Worm (Caenorhabditis elegans) whole organism, young adult: ENCODE measurements around the gene sdz-8.

ENCODE experiments used
- B0035.1 ChIP-seq: sonication (generic microtip); optimal IDR thresholded peaks from 2 replicates; lab custom pipeline; 2016; ENCODE audit warnings: missing genetic modification characterization, mild to moderate bottlenecking, missing compliant biosample characterization, missing genotype, missing genetic modification reagents
- F39B2.1 ChIP-seq: fragments of 200-800 bp; sonication (Bioruptor generic); IDR thresholded peaks from 2 replicates; pipeline ENCODE4 v1.3.6; 2022; ENCODE audit warnings: missing genetic modification reagents, missing genetic modification characterization, missing compliant biosample characterization
- T07F8.4 ChIP-seq: sonication (generic microtip); optimal IDR thresholded peaks from 2 replicates; lab custom pipeline; 2016; ENCODE audit warnings: mild to moderate bottlenecking, missing genetic modification characterization, moderate library complexity, missing compliant biosample characterization
- Y53F4B.3 ChIP-seq: fragments of 200-800 bp; sonication (Bioruptor generic); IDR thresholded peaks from 2 replicates; pipeline ENCODE4 v1.3.6; 2022; ENCODE audit warnings: missing genetic modification reagents, missing genetic modification characterization, missing compliant biosample characterization
- Y56A3A.18 ChIP-seq: fragments of 200-800 bp; sonication (Bioruptor generic); IDR thresholded peaks from 2 replicates; pipeline ENCODE4 v1.3.6; 2022; ENCODE audit warnings: missing genetic modification reagents, missing genetic modification characterization, missing compliant biosample characterization
- Y79H2A.3 ChIP-seq: fragments of 200-800 bp; sonication (Bioruptor generic); conservative IDR thresholded peaks from 2 replicates; pipeline ENCODE4 v1.3.6; 2022; ENCODE audit warnings: missing genetic modification reagents, missing genetic modification characterization, missing compliant biosample characterization
- bed-2 ChIP-seq: fragments of 200-800 bp; sonication (Bioruptor generic); IDR thresholded peaks from 2 replicates; pipeline ENCODE4 v1.3.6; 2022; ENCODE audit warnings: missing genetic modification reagents, missing genetic modification characterization, missing compliant biosample characterization
- ceh-100 ChIP-seq: fragments of 200-800 bp; sonication (Bioruptor generic); IDR thresholded peaks from 2 replicates; pipeline ENCODE4 v1.3.6; 2022; ENCODE audit warnings: missing genetic modification reagents, missing genetic modification characterization, missing compliant biosample characterization
- ceh-58 ChIP-seq: fragments of 200-800 bp; sonication (Bioruptor generic); IDR thresholded peaks from 2 replicates; pipeline ENCODE4 v1.3.6; 2022; ENCODE audit warnings: missing genetic modification characterization, missing compliant biosample characterization
- ceh-79 ChIP-seq: sonication (generic microtip); optimal IDR thresholded peaks from 2 replicates; lab custom pipeline; 2017; ENCODE audit warnings: mild to moderate bottlenecking, missing genetic modification characterization, missing compliant biosample characterization
- dpff-1 ChIP-seq: sonication (generic microtip); optimal IDR thresholded peaks from 2 replicates; lab custom pipeline; 2017; ENCODE audit warnings: mild to moderate bottlenecking, missing genetic modification characterization, missing compliant biosample characterization
- dpl-1 ChIP-seq: fragments of 150-350 bp; optimal IDR thresholded peaks from 2 replicates; lab custom pipeline; 2014; ENCODE audit warnings: missing biosample characterization, missing genetic modification reagents, missing genetic modification characterization
- egl-18 ChIP-seq: fragments of 200-800 bp; sonication (Bioruptor generic); IDR thresholded peaks from 2 replicates; pipeline ENCODE4 v1.3.6; 2022; ENCODE audit warnings: missing genetic modification reagents, missing genetic modification characterization, missing compliant biosample characterization
- egrh-3 ChIP-seq: fragments of 200-800 bp; sonication (Bioruptor generic); IDR thresholded peaks from 2 replicates; pipeline ENCODE4 v1.3.6; 2022; ENCODE audit warnings: missing genetic modification reagents, missing genetic modification characterization, missing compliant biosample characterization
- hlh-26 ChIP-seq: fragments of 200-800 bp; sonication (Bioruptor generic); conservative IDR thresholded peaks from 2 replicates; pipeline ENCODE4 v1.3.6; 2022; ENCODE audit warnings: missing genetic modification reagents, missing genetic modification characterization, missing compliant biosample characterization
- hmg-20 ChIP-seq: fragments of 200-800 bp; sonication (Bioruptor generic); IDR thresholded peaks from 2 replicates; pipeline ENCODE4 v1.3.6; 2022; ENCODE audit warnings: missing genetic modification reagents, missing genetic modification characterization, missing compliant biosample characterization
- hrde-1 ChIP-seq: sonication (generic microtip); optimal IDR thresholded peaks from 2 replicates; lab custom pipeline; 2016; ENCODE audit warnings: missing genetic modification characterization, mild to moderate bottlenecking, missing compliant biosample characterization, moderate library complexity, missing genotype, missing genetic modification reagents, borderline replicate concordance
- hsf-1 ChIP-seq: fragments of 200-800 bp; sonication (Bioruptor generic); IDR thresholded peaks from 2 replicates; pipeline ENCODE4 v1.3.6; 2022; ENCODE audit warnings: missing genetic modification reagents, missing genetic modification characterization, missing compliant biosample characterization
- lag-1 ChIP-seq: fragments of 200-800 bp; sonication (Bioruptor generic); IDR thresholded peaks from 2 replicates; pipeline ENCODE4 v1.3.6; 2022; ENCODE audit warnings: missing genetic modification reagents, missing genetic modification characterization, missing compliant biosample characterization
- let-526 ChIP-seq: fragments of 200-800 bp; sonication (Bioruptor generic); IDR thresholded peaks from 2 replicates; pipeline ENCODE4 v1.3.6; 2022; ENCODE audit warnings: missing genetic modification reagents, missing genetic modification characterization, missing compliant biosample characterization
- lin-40 ChIP-seq: sonication (generic microtip); optimal IDR thresholded peaks from 2 replicates; lab custom pipeline; 2016; ENCODE audit warnings: missing genetic modification characterization, mild to moderate bottlenecking, missing compliant biosample characterization, missing genotype, missing genetic modification reagents
- lir-1 ChIP-seq: fragments of 200-800 bp; sonication (Bioruptor generic); conservative IDR thresholded peaks from 2 replicates; pipeline ENCODE4 v1.3.6; 2022; ENCODE audit warnings: missing genetic modification reagents, missing genetic modification characterization, missing compliant biosample characterization
- lsy-27 ChIP-seq: sonication (generic microtip); optimal IDR thresholded peaks from 2 replicates; lab custom pipeline; 2017; ENCODE audit warnings: missing genetic modification characterization, mild to moderate bottlenecking, missing compliant biosample characterization, antibody characterized with exemption, missing genotype, borderline replicate concordance; ENCODE audit not compliant: insufficient read depth
- madf-3 ChIP-seq: fragments of 200-800 bp; sonication (Bioruptor generic); IDR thresholded peaks from 2 replicates; pipeline ENCODE4 v1.3.6; 2022; ENCODE audit warnings: missing genetic modification reagents, missing genetic modification characterization, missing compliant biosample characterization
- mcd-1 ChIP-seq: fragments of 200-800 bp; sonication (Bioruptor generic); IDR thresholded peaks from 2 replicates; pipeline ENCODE4 v1.3.6; 2022; ENCODE audit warnings: missing genetic modification reagents, missing genetic modification characterization, missing compliant biosample characterization
- nfya-2 ChIP-seq: fragments of 200-800 bp; sonication (Bioruptor generic); IDR thresholded peaks from 2 replicates; pipeline ENCODE4 v1.3.6; 2022; ENCODE audit warnings: missing genetic modification reagents, missing genetic modification characterization, missing compliant biosample characterization
- rcor-1 ChIP-seq: fragments of 200-800 bp; sonication (Bioruptor generic); IDR thresholded peaks from 2 replicates; pipeline ENCODE4 v1.3.6; 2022; ENCODE audit warnings: missing genetic modification reagents, missing genetic modification characterization, missing compliant biosample characterization
- rec-8 ChIP-seq, 2 experiments: sonication (generic microtip); optimal IDR thresholded peaks; 2 replicates each; lab custom pipeline; 2016; ENCODE audit warnings: mild to moderate bottlenecking in 2 of 2, missing genetic modification characterization in 2 of 2, missing genetic modification reagents in 2 of 2, missing genotype in 2 of 2, missing biosample characterization in 1 of 2, missing compliant biosample characterization in 1 of 2, moderate library complexity in 1 of 2
- snpc-1.1 ChIP-seq: sonication (generic microtip); optimal IDR thresholded peaks from 2 replicates; lab custom pipeline; 2017; ENCODE audit warnings: missing genetic modification characterization, mild to moderate bottlenecking, missing compliant biosample characterization, antibody characterized with exemption, moderate library complexity, missing genotype, missing genetic modification reagents; ENCODE audit not compliant: insufficient read depth
- snpc-1.3 ChIP-seq: sonication (generic microtip); optimal IDR thresholded peaks from 2 replicates; lab custom pipeline; 2017; ENCODE audit warnings: missing genetic modification characterization, mild to moderate bottlenecking, missing compliant biosample characterization, antibody characterized with exemption, moderate library complexity, missing genotype, missing genetic modification reagents; ENCODE audit not compliant: insufficient read depth
- snpc-4 ChIP-seq, 5 experiments: fragments of 150-350 bp in 1 of 5; sonication (generic microtip) in 4 of 5; optimal IDR thresholded peaks; 2 replicates each; lab custom pipeline; 2014 to 2018; ENCODE audit warnings: missing genetic modification characterization in 5 of 5, missing biosample characterization in 3 of 5, antibody characterized with exemption in 2 of 5, mild to moderate bottlenecking in 2 of 5, missing compliant biosample characterization in 2 of 5, missing genotype in 2 of 5, moderate library complexity in 2 of 5, missing genetic modification reagents in 1 of 5
- tlf-1 ChIP-seq: fragments of 200-800 bp; sonication (Bioruptor generic); optimal IDR thresholded peaks from 2 replicates; lab custom pipeline; 2018; ENCODE audit warnings: mild to moderate bottlenecking, missing genetic modification characterization, missing compliant biosample characterization
- ztf-22 ChIP-seq: fragments of 200-800 bp; sonication (Bioruptor generic); optimal IDR thresholded peaks from 2 replicates; lab custom pipeline; 2018; ENCODE audit warnings: mild to moderate bottlenecking, missing genetic modification characterization, moderate library complexity, missing compliant biosample characterization
- ztf-26 ChIP-seq: sonication (generic microtip); optimal IDR thresholded peaks from 2 replicates; lab custom pipeline; 2017; ENCODE audit warnings: missing genetic modification characterization, missing compliant biosample characterization
- ztf-28 ChIP-seq: fragments of 200-800 bp; sonication (Bioruptor generic); IDR thresholded peaks from 2 replicates; pipeline ENCODE4 v1.3.6; 2022; ENCODE audit warnings: missing genetic modification reagents, missing genetic modification characterization, missing compliant biosample characterization
- ztf-3 ChIP-seq: fragments of 200-800 bp; sonication (Bioruptor generic); optimal IDR thresholded peaks from 2 replicates; lab custom pipeline; 2018; ENCODE audit warnings: mild to moderate bottlenecking, missing genetic modification characterization, missing compliant biosample characterization
- ztf-6 ChIP-seq: fragments of 200-800 bp; sonication (Bioruptor generic); IDR thresholded peaks from 2 replicates; pipeline ENCODE4 v1.3.6; 2022; ENCODE audit warnings: missing genetic modification reagents, missing genetic modification characterization, missing compliant biosample characterization

Gene sdz-8

DNA sequence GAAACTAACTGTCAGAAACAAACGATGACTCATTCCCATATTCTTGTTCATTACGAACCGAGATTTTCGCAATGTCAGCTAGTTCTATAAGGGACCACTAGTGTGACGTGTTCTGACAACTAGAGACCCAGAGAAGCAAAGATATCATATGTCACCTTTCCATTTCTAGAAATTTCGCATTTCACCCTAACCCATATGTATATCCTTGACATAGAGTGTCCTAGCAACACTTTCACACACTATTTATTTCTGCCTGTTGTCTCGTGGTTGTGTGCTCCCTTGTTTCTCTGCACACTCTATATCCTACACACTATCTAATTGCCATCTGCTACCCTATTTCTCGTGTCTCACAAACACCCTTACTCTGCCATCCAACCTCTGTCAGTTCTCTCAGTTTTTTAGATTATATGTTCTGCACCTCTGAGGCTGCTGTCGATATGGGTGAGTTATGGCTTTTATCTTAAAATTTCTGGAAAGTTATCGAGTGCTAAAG, 33.0 kb upstream of the sdz-8 start, which contains the start of the genes F38B7.17 and F38B7.3 (continued):
- no peak for TF ChIP-seq ceh-100 (GFP tag; lab: Robert Waterston, UW)
- no peak for TF ChIP-seq Y79H2A.3 (GFP tag; lab: Robert Waterston, UW)
- TF ChIP-seq Y53F4B.3 (GFP tag; lab: Robert Waterston, UW), result no peak
- no peak for TF ChIP-seq snpc-1.1 (tag; lab: Kevin White, UChicago)
- no peak for TF ChIP-seq B0035.1 (tag; lab: Kevin White, UChicago)
- no peak for TF ChIP-seq hrde-1 (tag; lab: Kevin White, UChicago)
- no peak for TF ChIP-seq lir-1
- TF ChIP-seq nfya-2, result no peak
- no peak for TF ChIP-seq hsf-1
- no peak for TF ChIP-seq ceh-58 (GFP tag; lab: Robert Waterston, UW)
- no peak for TF ChIP-seq T07F8.4 (tag; lab: Kevin White, UChicago)
- no peak for TF ChIP-seq dpl-1 (GFP tag; lab: Kevin White, UChicago)
- no peak for TF ChIP-seq hlh-26
- TF ChIP-seq rec-8 (tag; optimal IDR thresholded peaks at IDR 0.05; lab: Kevin White, UChicago), result no peak
- TF ChIP-seq ztf-26 (tag; lab: Kevin White, UChicago), result peak; percentile 30
- TF ChIP-seq lsy-27 (tag; lab: Kevin White, UChicago), result no peak
- no peak for TF ChIP-seq dpff-1 (tag; lab: Kevin White, UChicago)
- no peak for TF ChIP-seq ztf-6 (GFP tag; lab: Robert Waterston, UW)
- no peak for TF ChIP-seq bed-2 (GFP tag; lab: Robert Waterston, UW)
- no peak for TF ChIP-seq lag-1
- no peak for TF ChIP-seq egrh-3 (GFP tag; lab: Robert Waterston, UW)
- no peak for TF ChIP-seq let-526 (GFP tag; lab: Robert Waterston, UW)
- no peak for TF ChIP-seq snpc-4 (GFP tag; optimal IDR thresholded peaks at IDR 0.05; lab: Kevin White, UChicago)
- peak in 3 of 4 experiments; percentile 6 to 48 (median 6) for TF ChIP-seq snpc-4 (tag; optimal IDR thresholded peaks at IDR 0.05; lab: Kevin White, UChicago)
- TF ChIP-seq Y56A3A.18 (GFP tag; lab: Robert Waterston, UW), result no peak

DNA sequence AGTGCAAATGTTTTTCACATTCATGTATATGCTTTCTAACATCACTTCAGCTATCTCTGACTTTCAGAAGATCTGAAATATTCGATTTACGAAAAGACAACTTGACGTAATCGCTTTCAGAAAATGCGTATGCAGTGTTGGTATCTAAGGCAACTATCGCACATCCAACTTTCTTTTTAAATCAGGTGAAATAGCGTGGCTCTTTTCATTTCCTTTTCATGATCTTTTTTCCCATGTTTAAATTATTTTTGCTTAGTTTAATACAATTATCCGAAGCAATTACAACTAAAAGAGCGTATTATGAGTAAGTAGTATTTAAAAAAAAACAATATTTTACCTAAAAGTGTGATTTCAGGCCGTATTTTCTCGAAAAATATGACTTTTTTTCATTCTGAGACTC, 30.8 kb upstream of the sdz-8 start, which contains the start of gene F38B7.11:
TSS of gene F38B7.11 (plus strand) at position 301 of the 400 bp plus-strand sequence.
- no peak for TF ChIP-seq T07F8.4 (tag; lab: Kevin White, UChicago)
- TF ChIP-seq snpc-1.3, result no peak
- no peak for TF ChIP-seq hmg-20 (GFP tag; lab: Robert Waterston, UW)
- no peak for TF ChIP-seq ztf-22 (GFP tag; lab: Kevin White, UChicago)
- TF ChIP-seq F39B2.1 (GFP tag; lab: Robert Waterston, UW), result no peak
- TF ChIP-seq lin-40, result no peak
- TF ChIP-seq madf-3 (GFP tag; lab: Robert Waterston, UW), result no peak
- TF ChIP-seq ceh-79 (tag; lab: Kevin White, UChicago), result no peak
- no peak for TF ChIP-seq lir-1
- TF ChIP-seq rcor-1 (GFP tag; lab: Robert Waterston, UW), result no peak
- no peak for TF ChIP-seq ceh-58 (GFP tag; lab: Robert Waterston, UW)
- no peak for TF ChIP-seq tlf-1 (GFP tag; lab: Kevin White, UChicago)
- no peak for TF ChIP-seq egl-18 (GFP tag; lab: Robert Waterston, UW)
- no peak for TF ChIP-seq ztf-3 (GFP tag; lab: Kevin White, UChicago)
- TF ChIP-seq hsf-1, result no peak
- TF ChIP-seq mcd-1 (GFP tag; lab: Robert Waterston, UW), result no peak
- no peak for TF ChIP-seq ztf-28 (GFP tag; lab: Robert Waterston, UW)
